Worm (Caenorhabditis elegans) whole organism, L2 larva: ENCODE data around the gene C08D8.7.

Experiments used
- ZK546.5 ChIP-seq: sonication (generic microtip); optimal IDR thresholded peaks from 2 replicates; lab custom pipeline; 2017; ENCODE audit warnings: missing biosample characterization, missing genetic modification characterization
- aly-2 ChIP-seq: fragments of 150-350 bp; optimal IDR thresholded peaks from 2 replicates; lab custom pipeline; 2014; ENCODE audit warnings: missing biosample characterization, missing genetic modification characterization
- ama-1 ChIP-seq: fragments of 150-350 bp; optimal IDR thresholded peaks from 2 replicates; lab custom pipeline; 2018; ENCODE audit warnings: inconsistent platforms
- ceh-16 ChIP-seq: fragments of 150-350 bp; optimal IDR thresholded peaks from 2 replicates; lab custom pipeline; 2014; ENCODE audit warnings: missing biosample characterization, missing genetic modification characterization
- elt-3 ChIP-seq: sonication (generic microtip); optimal IDR thresholded peaks from 2 replicates; lab custom pipeline; 2017; ENCODE audit warnings: missing biosample characterization, missing genetic modification characterization
- lsy-2 ChIP-seq, 2 experiments: fragments of 150-350 bp in 1 of 2; sonication (generic microtip) in 1 of 2; optimal IDR thresholded peaks; 2 replicates each; lab custom pipeline; 2014 to 2017; ENCODE audit warnings: missing biosample characterization in 2 of 2, missing genetic modification characterization in 2 of 2
- nhr-11 ChIP-seq: fragments of 150-350 bp; optimal IDR thresholded peaks from 2 replicates; lab custom pipeline; 2014; ENCODE audit warnings: missing biosample characterization, missing genetic modification characterization
- nhr-237 ChIP-seq: fragments of 150-350 bp; optimal IDR thresholded peaks from 2 replicates; lab custom pipeline; 2014; ENCODE audit warnings: missing biosample characterization, missing genetic modification characterization
- nhr-6 ChIP-seq: fragments of 150-350 bp; optimal IDR thresholded peaks from 2 replicates; lab custom pipeline; 2014; ENCODE audit warnings: missing biosample characterization, missing genetic modification characterization
- nhr-77 ChIP-seq: fragments of 150-350 bp; optimal IDR thresholded peaks from 2 replicates; lab custom pipeline; 2014; ENCODE audit warnings: missing biosample characterization, missing genetic modification characterization
- zag-1 ChIP-seq: fragments of 150-350 bp; optimal IDR thresholded peaks from 2 replicates; lab custom pipeline; 2014; ENCODE audit warnings: missing biosample characterization, missing genetic modification characterization
- ztf-11 ChIP-seq: sonication (generic microtip); optimal IDR thresholded peaks from 2 replicates; lab custom pipeline; 2017; ENCODE audit warnings: missing biosample characterization, missing genetic modification characterization
- ztf-4 ChIP-seq: fragments of 150-350 bp; optimal IDR thresholded peaks from 2 replicates; lab custom pipeline; 2014; ENCODE audit warnings: missing biosample characterization, missing genetic modification characterization

DNA sequence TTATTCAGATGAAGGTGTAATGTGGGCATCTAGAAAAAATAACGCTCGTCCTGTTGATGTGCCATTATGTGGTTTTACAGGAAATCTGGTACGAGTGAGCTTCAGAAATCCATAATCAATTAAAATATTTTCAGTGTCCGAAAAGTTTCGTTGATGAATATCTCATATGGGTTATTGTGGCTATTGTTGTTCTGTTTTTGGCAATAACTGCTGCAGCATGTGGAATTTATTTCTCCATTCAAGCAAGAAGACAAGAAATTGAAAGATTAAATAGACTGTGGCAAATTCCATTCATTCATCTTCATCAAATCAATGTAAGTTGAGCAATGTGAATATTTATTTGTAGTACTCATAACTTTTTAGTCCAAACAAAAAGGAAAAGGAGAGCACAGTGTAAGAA, 48.3 kb downstream of the C08D8.7 start:
- no peak for TF ChIP-seq lsy-2 (tag; optimal IDR thresholded peaks at IDR 0.05; lab: Kevin White, UChicago)
- TF ChIP-seq nhr-6 (tag; lab: Kevin White, UChicago): no peak
- no peak for TF ChIP-seq ztf-4 (tag; lab: Kevin White, UChicago)
- TF ChIP-seq ZK546.5 (tag; lab: Kevin White, UChicago): no peak
- no peak for TF ChIP-seq nhr-77 (tag; lab: Kevin White, UChicago)
- no peak for TF ChIP-seq ceh-16 (tag; lab: Kevin White, UChicago)
- no peak for TF ChIP-seq aly-2 (tag; lab: Kevin White, UChicago)
- no peak for TF ChIP-seq ama-1 (lab: Kevin White, UChicago)
- no peak for TF ChIP-seq ztf-11 (tag; lab: Kevin White, UChicago)
- TF ChIP-seq zag-1: no peak
- no peak for TF ChIP-seq nhr-11 (tag; lab: Kevin White, UChicago)
- no peak for TF ChIP-seq elt-3 (tag; lab: Kevin White, UChicago)
- no peak for TF ChIP-seq nhr-237
